Comparison of ENCODE assay signal across 1 worm cellular context in the genomic region with DNA sequence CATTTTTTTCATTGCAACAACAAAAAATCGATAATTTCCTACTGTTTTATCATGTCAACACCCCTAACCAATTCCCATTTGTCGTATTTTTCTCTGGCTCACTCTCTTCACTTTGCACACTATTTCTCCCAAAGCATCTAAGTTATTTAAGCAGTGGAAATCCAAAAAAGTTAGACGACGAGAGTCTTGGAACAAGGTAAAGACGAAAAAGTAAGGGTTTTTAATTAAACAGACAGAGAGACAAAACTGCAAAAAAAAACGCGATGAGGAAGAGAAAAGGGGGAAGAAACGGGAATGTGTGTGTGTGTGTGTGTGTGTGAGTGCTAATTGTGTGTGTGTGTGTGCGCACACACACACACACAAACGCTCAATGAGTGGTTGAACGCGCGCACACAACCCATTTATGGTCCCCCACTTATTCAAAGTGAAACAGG.
TF ChIP-seq lines count a peak whose summit lies in the region.

No protein-coding gene starts in this region.

TF ChIP-seq in whole organism, L1 larva, 84 proteins besides CTCF, POLR2A, EP300 and RAD21 (continued from another document):
- TF ChIP-seq ama-1 (optimal IDR thresholded peaks at IDR 0.05; lab: Kevin White, UChicago) (no peak), xbp-1 (tag; optimal IDR thresholded peaks at IDR 0.05; lab: Kevin White, UChicago) (peak; percentile 34), lin-35 (GFP tag; optimal IDR thresholded peaks at IDR 0.05; lab: Kevin White, UChicago) (peak in 1 of 2 experiments; percentile 52), hlh-17 (GFP tag; optimal IDR thresholded peaks at IDR 0.05; lab: Kevin White, UChicago; ENCODE audit: borderline replicate concordance) (no peak), nhr-77 (tag; optimal IDR thresholded peaks at IDR 0.05; lab: Kevin White, UChicago) (no peak), zag-1 (tag; optimal IDR thresholded peaks at IDR 0.05; lab: Kevin White, UChicago) (no peak), pag-3 (tag; optimal IDR thresholded peaks at IDR 0.05; lab: Kevin White, UChicago; ENCODE audit: borderline replicate concordance, insufficient read depth) (no peak), sox-4 (tag; optimal IDR thresholded peaks at IDR 0.05; lab: Kevin White, UChicago) (no peak), egl-27 (tag; optimal IDR thresholded peaks at IDR 0.05; lab: Kevin White, UChicago) (no peak), nhr-84 (tag; optimal IDR thresholded peaks at IDR 0.05; lab: Kevin White, UChicago) (no peak), nhr-237 (tag; optimal IDR thresholded peaks at IDR 0.05; lab: Kevin White, UChicago) (no peak), efl-1 (optimal IDR thresholded peaks at IDR 0.05; lab: Kevin White, UChicago) (peak; percentile 47 to 51), efl-1 (GFP tag; optimal IDR thresholded peaks at IDR 0.05 in 1 of 2; lab: Kevin White, UChicago) (peak in 1 of 2 experiments; percentile 24), Y116A8C.19 (tag; optimal IDR thresholded peaks at IDR 0.05; lab: Kevin White, UChicago; ENCODE audit: borderline replicate concordance) (no peak), pqm-1 (tag; optimal IDR thresholded peaks at IDR 0.05; lab: Kevin White, UChicago) (no peak), ces-1 (GFP tag; optimal IDR thresholded peaks at IDR 0.05; lab: Kevin White, UChicago) (no peak), sup-37 (GFP tag; optimal IDR thresholded peaks at IDR 0.05; lab: Kevin White, UChicago) (no peak), nhr-11 (tag; optimal IDR thresholded peaks at IDR 0.05; lab: Kevin White, UChicago) (no peak), C04F5.9 (tag; optimal IDR thresholded peaks at IDR 0.05; lab: Kevin White, UChicago) (no peak), lin-13 (GFP tag; optimal IDR thresholded peaks at IDR 0.05; lab: Kevin White, UChicago) (peak; percentile 30), lin-39 (tag; optimal IDR thresholded peaks at IDR 0.05; lab: Kevin White, UChicago) (no peak), hlh-4 (tag; optimal IDR thresholded peaks at IDR 0.05; lab: Kevin White, UChicago) (no peak), aha-1 (tag; optimal IDR thresholded peaks at IDR 0.05; lab: Kevin White, UChicago) (no peak), snpc-4 (tag; optimal IDR thresholded peaks at IDR 0.05; lab: Kevin White, UChicago) (peak; percentile 32), mef-2 (tag; optimal IDR thresholded peaks at IDR 0.05; lab: Kevin White, UChicago) (no peak), nhr-90 (tag; optimal IDR thresholded peaks at IDR 0.05; lab: Kevin White, UChicago; ENCODE audit: poor library complexity) (no peak), isw-1 (GFP tag; IDR thresholded peaks at IDR 0.05; lab: Robert Waterston, UW) (peak; percentile 41; the same call in 1 of the 2 replicates), nhr-12 (tag; optimal IDR thresholded peaks at IDR 0.05; lab: Kevin White, UChicago) (no peak), dsc-1 (tag; optimal IDR thresholded peaks at IDR 0.05; lab: Kevin White, UChicago) (no peak), skn-1 (tag; optimal IDR thresholded peaks at IDR 0.05; lab: Kevin White, UChicago) (no peak), unc-98 (GFP tag; IDR thresholded peaks at IDR 0.05; lab: Robert Waterston, UW) (no peak), fkh-10 (GFP tag; optimal IDR thresholded peaks at IDR 0.05; lab: Kevin White, UChicago) (peak; percentile 58), elt-2 (tag; optimal IDR thresholded peaks at IDR 0.05; lab: Kevin White, UChicago) (no peak), egl-13 (tag; optimal IDR thresholded peaks at IDR 0.05; lab: Kevin White, UChicago) (peak; percentile 42), vab-15 (tag; optimal IDR thresholded peaks at IDR 0.05; lab: Kevin White, UChicago) (no peak), ets-5 (GFP tag; IDR thresholded peaks at IDR 0.05; lab: Robert Waterston, UW) (no peak), fos-1 (tag; optimal IDR thresholded peaks at IDR 0.05; lab: Kevin White, UChicago) (peak; percentile 22), alr-1 (tag; optimal IDR thresholded peaks at IDR 0.05; lab: Kevin White, UChicago; ENCODE audit: borderline replicate concordance) (no peak), swsn-7 (tag; optimal IDR thresholded peaks at IDR 0.05; lab: Kevin White, UChicago) (peak; percentile 52), unc-86 (tag; optimal IDR thresholded peaks at IDR 0.05; lab: Kevin White, UChicago) (peak; percentile 54), ztf-11 (tag; optimal IDR thresholded peaks at IDR 0.05; lab: Kevin White, UChicago) (no peak), ceh-63 (GFP tag; optimal IDR thresholded peaks at IDR 0.05; lab: Kevin White, UChicago) (peak; percentile 21), lir-3 (tag; optimal IDR thresholded peaks at IDR 0.05; lab: Kevin White, UChicago; ENCODE audit: poor library complexity) (no peak), hpl-2 (GFP tag; optimal IDR thresholded peaks at IDR 0.05; lab: Kevin White, UChicago) (no peak), tlp-1 (tag; optimal IDR thresholded peaks at IDR 0.05; lab: Kevin White, UChicago) (no peak), ceh-90 (tag; optimal IDR thresholded peaks at IDR 0.05; lab: Kevin White, UChicago) (no peak), lsy-2 (tag; optimal IDR thresholded peaks at IDR 0.05; lab: Kevin White, UChicago) (peak; percentile 68 to 88), F16B12.6 (tag; optimal IDR thresholded peaks at IDR 0.05; lab: Kevin White, UChicago) (peak; percentile 8), blmp-1 (tag; optimal IDR thresholded peaks at IDR 0.05; lab: Kevin White, UChicago) (no peak), dpl-1 (GFP tag; optimal IDR thresholded peaks at IDR 0.05; lab: Kevin White, UChicago) (peak in 2 of 3 experiments; percentile 4 to 42), unc-30 (tag; optimal IDR thresholded peaks at IDR 0.05; lab: Kevin White, UChicago) (no peak), grh-1 (GFP tag; IDR thresholded peaks at IDR 0.05; lab: Robert Waterston, UW) (no peak), irx-1 (tag; optimal IDR thresholded peaks at IDR 0.05; lab: Kevin White, UChicago) (peak; percentile 50), nhr-71 (tag; optimal IDR thresholded peaks at IDR 0.05; lab: Kevin White, UChicago) (peak; percentile 70), jun-1 (tag; optimal IDR thresholded peaks at IDR 0.05; lab: Kevin White, UChicago) (no peak), mab-9 (GFP tag; IDR thresholded peaks at IDR 0.05; lab: Robert Waterston, UW) (0 out of 2 replicates have a peak, but pooled peaks have one; percentile 35), zip-4 (GFP tag; optimal IDR thresholded peaks at IDR 0.05; lab: Kevin White, UChicago) (no peak), ceh-82 (tag; optimal IDR thresholded peaks at IDR 0.05; lab: Kevin White, UChicago) (peak; percentile 13 to 36 (median 21)), sptf-1 (tag; optimal IDR thresholded peaks at IDR 0.05; lab: Kevin White, UChicago) (no peak), ceh-88 (GFP tag; IDR thresholded peaks at IDR 0.05; lab: Robert Waterston, UW) (no peak), nhr-28 (tag; optimal IDR thresholded peaks at IDR 0.05; lab: Kevin White, UChicago) (no peak), nhr-47 (tag; optimal IDR thresholded peaks at IDR 0.05; lab: Kevin White, UChicago) (peak; percentile 56), tbx-2 (tag; optimal IDR thresholded peaks at IDR 0.05; lab: Kevin White, UChicago) (peak; percentile 57), C34B4.2 (tag; optimal IDR thresholded peaks at IDR 0.05; lab: Kevin White, UChicago) (no peak), fkh-4 (tag; optimal IDR thresholded peaks at IDR 0.05; lab: Kevin White, UChicago; ENCODE audit: borderline replicate concordance) (no peak), rnt-1 (tag; optimal IDR thresholded peaks at IDR 0.05; lab: Kevin White, UChicago) (no peak), ztf-4 (tag; optimal IDR thresholded peaks at IDR 0.05; lab: Kevin White, UChicago) (no peak), lin-14 (GFP tag; optimal IDR thresholded peaks at IDR 0.05; lab: Kevin White, UChicago) (peak; percentile 88)
